Worm (Caenorhabditis elegans) whole organism, L4 larva: ENCODE results near the gene mpst-4.
A peak's percentile ranks its signal among the peaks of the same experiment; 100 is the strongest.

Source experiments
- D1046.2 ChIP-seq: fragments of 200-800 bp; sonication (Bioruptor generic); IDR thresholded peaks from 2 replicates; pipeline ENCODE4 v1.3.6; 2022; ENCODE audit warnings: missing genetic modification characterization, missing compliant biosample characterization
- F10B5.3 ChIP-seq: sonication (generic microtip); optimal IDR thresholded peaks from 2 replicates; lab custom pipeline; 2016; ENCODE audit warnings: mild to moderate bottlenecking, missing genetic modification characterization, missing compliant biosample characterization
- F37D6.2 ChIP-seq: sonication (generic microtip); optimal IDR thresholded peaks from 2 replicates; lab custom pipeline; 2016; ENCODE audit warnings: mild to moderate bottlenecking, missing genetic modification characterization, missing compliant biosample characterization
- F44E2.7 ChIP-seq: fragments of 200-800 bp; sonication (Bioruptor generic); IDR thresholded peaks from 2 replicates; pipeline ENCODE4 v2.1.2; 2022; ENCODE audit warnings: missing genetic modification characterization, missing compliant biosample characterization
- F49E8.2 ChIP-seq: sonication (generic microtip); optimal IDR thresholded peaks from 2 replicates; lab custom pipeline; 2016; ENCODE audit warnings: missing compliant biosample characterization, mild to moderate bottlenecking, missing genetic modification characterization, borderline replicate concordance
- T26A8.4 ChIP-seq: fragments of 200-800 bp; sonication (Bioruptor generic); IDR thresholded peaks from 2 replicates; pipeline ENCODE4 v1.3.6; 2022; ENCODE audit warnings: missing genetic modification characterization, missing compliant biosample characterization
- Y48G9A.11 ChIP-seq: fragments of 200-800 bp; sonication (Bioruptor generic); IDR thresholded peaks from 2 replicates; pipeline ENCODE4 v1.3.6; 2022; ENCODE audit warnings: missing genetic modification reagents, missing genetic modification characterization, missing compliant biosample characterization
- Y75B8A.6 ChIP-seq: fragments of 200-800 bp; sonication (Bioruptor generic); IDR thresholded peaks from 2 replicates; pipeline ENCODE4 v1.3.6; 2022; ENCODE audit warnings: missing genetic modification reagents, missing genetic modification characterization, missing compliant biosample characterization
- aha-1 ChIP-seq: fragments of 150-350 bp; peaks from one replicate; lab custom pipeline; 2014; ENCODE audit warnings: missing biosample characterization, missing genetic modification characterization
- aly-2 ChIP-seq: sonication (generic microtip); optimal IDR thresholded peaks from 2 replicates; lab custom pipeline; 2018; ENCODE audit warnings: missing biosample characterization, missing genetic modification characterization
- ama-1 ChIP-seq: fragments of 150-350 bp; optimal IDR thresholded peaks from 2 replicates; lab custom pipeline; 2014; ENCODE audit warnings: inconsistent platforms, mixed read lengths
- attf-4 ChIP-seq: sonication (generic microtip); optimal IDR thresholded peaks from 3 replicates; lab custom pipeline; 2017; ENCODE audit warnings: missing biosample characterization, missing genetic modification characterization
- ceh-28 ChIP-seq: fragments of 150-350 bp; optimal IDR thresholded peaks from 2 replicates; lab custom pipeline; 2014; ENCODE audit warnings: missing biosample characterization, missing genetic modification reagents, missing genetic modification characterization
- ceh-44 ChIP-seq: fragments of 200-800 bp; sonication (Bioruptor generic); IDR thresholded peaks from 2 replicates; pipeline ENCODE4 v1.3.6; 2022; ENCODE audit warnings: missing genetic modification reagents, missing genetic modification characterization, missing compliant biosample characterization
- cey-2 ChIP-seq: sonication (generic microtip); optimal IDR thresholded peaks from 3 replicates; lab custom pipeline; 2017; ENCODE audit warnings: missing genetic modification characterization, mild to moderate bottlenecking, missing compliant biosample characterization, antibody characterized with exemption, borderline replicate concordance; ENCODE audit not compliant: insufficient read depth
- ctbp-1 ChIP-seq: fragments of 200-800 bp; sonication (Bioruptor generic); IDR thresholded peaks from 2 replicates; pipeline ENCODE4 v1.3.6; 2022; ENCODE audit warnings: missing genetic modification reagents, missing genetic modification characterization, missing compliant biosample characterization
- daf-8 ChIP-seq: fragments of 200-800 bp; sonication (Bioruptor generic); IDR thresholded peaks from 2 replicates; pipeline ENCODE4 v1.3.6; 2022; ENCODE audit warnings: missing genetic modification characterization, missing compliant biosample characterization
- dpl-1 ChIP-seq: fragments of 150-350 bp; optimal IDR thresholded peaks from 2 replicates; lab custom pipeline; 2014; ENCODE audit warnings: missing biosample characterization, missing genetic modification reagents, missing genetic modification characterization
- egl-27 ChIP-seq: sonication (generic microtip); optimal IDR thresholded peaks from 3 replicates; lab custom pipeline; 2017; ENCODE audit warnings: missing biosample characterization, missing genetic modification reagents, missing genetic modification characterization
- egl-43 ChIP-seq: fragments of 200-800 bp; sonication (Bioruptor generic); IDR thresholded peaks from 2 replicates; pipeline ENCODE4 v1.3.6; 2022; ENCODE audit warnings: missing genetic modification reagents, missing genetic modification characterization, missing compliant biosample characterization
- gei-8 ChIP-seq: fragments of 200-800 bp; sonication (Bioruptor generic); optimal IDR thresholded peaks from 2 replicates; lab custom pipeline; 2018; ENCODE audit warnings: mild to moderate bottlenecking, missing genetic modification characterization, missing compliant biosample characterization
- hlh-11 ChIP-seq: fragments of 200-800 bp; sonication (Bioruptor generic); optimal IDR thresholded peaks from 2 replicates; lab custom pipeline; 2018; ENCODE audit warnings: mild to moderate bottlenecking, missing genetic modification characterization, missing compliant biosample characterization
- lim-7 ChIP-seq: fragments of 200-800 bp; sonication (Bioruptor generic); IDR thresholded peaks from 2 replicates; pipeline ENCODE4 v1.3.6; 2022; ENCODE audit warnings: missing genetic modification characterization, missing compliant biosample characterization
- lin-29 ChIP-seq: fragments of 200-800 bp; sonication (Bioruptor generic); IDR thresholded peaks from 2 replicates; pipeline ENCODE4 v1.3.6; 2022; ENCODE audit warnings: missing genetic modification reagents, missing genetic modification characterization, missing compliant biosample characterization
- lin-39 ChIP-seq: fragments of 150-350 bp; optimal IDR thresholded peaks from 2 replicates; lab custom pipeline; 2014; ENCODE audit warnings: missing biosample characterization, missing genetic modification reagents, missing genetic modification characterization
- lir-3 ChIP-seq: sonication (generic microtip); optimal IDR thresholded peaks from 2 replicates; lab custom pipeline; 2016; ENCODE audit warnings: mild to moderate bottlenecking, missing genetic modification characterization, missing compliant biosample characterization
- madf-9 ChIP-seq: fragments of 200-800 bp; sonication (Bioruptor generic); conservative IDR thresholded peaks from 2 replicates; pipeline ENCODE4 v1.3.6; 2022; ENCODE audit warnings: missing genetic modification reagents, missing genetic modification characterization, missing compliant biosample characterization
- mxl-2 ChIP-seq: fragments of 200-800 bp; sonication (Bioruptor generic); conservative IDR thresholded peaks from 2 replicates; pipeline ENCODE4 v1.3.6; 2022; ENCODE audit warnings: missing genetic modification reagents, missing genetic modification characterization, missing compliant biosample characterization
- mxl-3 ChIP-seq: fragments of 200-800 bp; sonication (Bioruptor generic); optimal IDR thresholded peaks from 2 replicates; lab custom pipeline; 2018; ENCODE audit warnings: mild to moderate bottlenecking, missing genetic modification characterization, missing compliant biosample characterization
- nhr-10 ChIP-seq: fragments of 150-350 bp; optimal IDR thresholded peaks from 2 replicates; lab custom pipeline; 2014; ENCODE audit warnings: missing biosample characterization, missing genetic modification characterization
- nhr-28 ChIP-seq: fragments of 150-350 bp; optimal IDR thresholded peaks from 2 replicates; lab custom pipeline; 2014; ENCODE audit warnings: missing biosample characterization, missing genetic modification characterization
- nhr-41 ChIP-seq: fragments of 200-800 bp; sonication (Bioruptor generic); IDR thresholded peaks from 2 replicates; pipeline ENCODE4 v1.3.6; 2022; ENCODE audit warnings: missing genetic modification reagents, missing genetic modification characterization, missing compliant biosample characterization
- nhr-48 ChIP-seq: sonication (generic microtip); optimal IDR thresholded peaks from 2 replicates; lab custom pipeline; 2016; ENCODE audit warnings: mild to moderate bottlenecking, missing genetic modification characterization, missing compliant biosample characterization
- nhr-77 ChIP-seq: fragments of 150-350 bp; optimal IDR thresholded peaks from 2 replicates; lab custom pipeline; 2014; ENCODE audit warnings: missing biosample characterization, missing genetic modification characterization
- php-3 ChIP-seq: fragments of 200-800 bp; sonication (Bioruptor generic); IDR thresholded peaks from 2 replicates; pipeline ENCODE4 v1.3.6; 2022; ENCODE audit warnings: missing genetic modification reagents, missing genetic modification characterization, missing compliant biosample characterization
- pqm-1 ChIP-seq: sonication (generic microtip); optimal IDR thresholded peaks from 2 replicates; lab custom pipeline; 2017; ENCODE audit warnings: missing biosample characterization, missing genetic modification characterization
- rbr-2 ChIP-seq: sonication (generic microtip); optimal IDR thresholded peaks from 2 replicates; lab custom pipeline; 2016; ENCODE audit warnings: missing genotype, missing genetic modification characterization, missing compliant biosample characterization
- saeg-2 ChIP-seq: fragments of 200-800 bp; sonication (Bioruptor generic); IDR thresholded peaks from 2 replicates; pipeline ENCODE4 v1.3.6; 2022; ENCODE audit warnings: missing genetic modification reagents, missing genetic modification characterization, missing compliant biosample characterization
- set-16 ChIP-seq: fragments of 200-800 bp; sonication (Bioruptor generic); IDR thresholded peaks from 2 replicates; pipeline ENCODE4 v1.3.6; 2022; ENCODE audit warnings: missing genetic modification reagents, missing genetic modification characterization, missing compliant biosample characterization
- skn-1 ChIP-seq: fragments of 150-350 bp; optimal IDR thresholded peaks from 2 replicates; lab custom pipeline; 2014; ENCODE audit warnings: missing biosample characterization, missing genetic modification characterization
- snpc-1.2 ChIP-seq: fragments of 200-800 bp; sonication (Bioruptor generic); IDR thresholded peaks from 2 replicates; pipeline ENCODE4 v1.3.6; 2022; ENCODE audit warnings: missing genetic modification reagents, missing genetic modification characterization, missing compliant biosample characterization
- spr-1 ChIP-seq: sonication (generic microtip); optimal IDR thresholded peaks from 2 replicates; lab custom pipeline; 2016; ENCODE audit warnings: mild to moderate bottlenecking, missing genetic modification characterization, missing compliant biosample characterization
- spr-3 ChIP-seq: fragments of 200-800 bp; sonication (Bioruptor generic); optimal IDR thresholded peaks from 2 replicates; lab custom pipeline; 2018; ENCODE audit warnings: mild to moderate bottlenecking, missing genetic modification characterization, missing compliant biosample characterization
- unc-130 ChIP-seq: sonication (generic microtip); optimal IDR thresholded peaks from 2 replicates; lab custom pipeline; 2016; ENCODE audit warnings: missing genetic modification reagents, missing genetic modification characterization, missing compliant biosample characterization
- vab-7 ChIP-seq: fragments of 200-800 bp; sonication (Bioruptor generic); IDR thresholded peaks from 2 replicates; pipeline ENCODE4 v1.3.6; 2022; ENCODE audit warnings: missing genetic modification reagents, missing genetic modification characterization, missing compliant biosample characterization
- zag-1 ChIP-seq: fragments of 150-350 bp; optimal IDR thresholded peaks from 2 replicates; lab custom pipeline; 2014; ENCODE audit warnings: missing biosample characterization, missing genetic modification characterization
- zip-2 ChIP-seq: fragments of 150-350 bp; optimal IDR thresholded peaks from 2 replicates; lab custom pipeline; 2014; ENCODE audit warnings: missing biosample characterization, missing genetic modification characterization
- ztf-7 ChIP-seq: fragments of 150-350 bp; optimal IDR thresholded peaks from 2 replicates; lab custom pipeline; 2014; ENCODE audit warnings: missing biosample characterization, missing genetic modification characterization

The mpst-4 gene

DNA sequence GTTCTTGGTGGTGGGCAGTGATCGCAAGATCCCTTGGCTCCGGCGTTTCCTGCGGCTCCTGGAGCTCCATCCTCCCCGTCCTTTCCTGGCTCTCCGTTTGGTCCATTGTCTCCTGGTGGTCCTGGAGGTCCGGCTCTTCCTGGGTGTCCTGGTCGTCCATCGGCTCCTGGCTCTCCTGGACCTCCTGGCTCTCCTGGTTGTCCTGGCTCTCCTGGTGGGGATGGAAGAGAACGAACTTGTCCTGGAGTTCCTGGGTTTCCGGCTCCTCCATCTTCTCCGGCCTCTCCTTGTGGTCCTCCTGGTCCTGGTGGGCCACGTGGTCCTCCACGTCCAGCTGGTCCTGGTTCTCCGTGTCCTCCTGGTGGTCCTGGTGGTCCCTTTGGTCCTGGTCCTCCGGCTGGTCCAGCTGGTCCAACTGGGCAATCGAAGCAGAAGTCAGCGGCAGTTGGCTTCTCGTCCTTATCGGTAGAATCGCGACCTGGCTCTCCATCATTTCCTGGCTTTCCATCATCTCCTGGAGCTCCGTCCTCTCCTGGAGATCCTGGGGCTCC is 6.6 kb upstream of the mpst-4 start:
- TF ChIP-seq madf-9 (GFP tag; lab: Robert Waterston, UW) (peak; percentile 2; the same call in 1 of the 2 replicates), nhr-41 (GFP tag; lab: Robert Waterston, UW) (no peak), set-16 (GFP tag; lab: Robert Waterston, UW) (peak; percentile 98), zip-2 (tag; lab: Kevin White, UChicago) (no peak), D1046.2 (GFP tag; lab: Robert Waterston, UW) (no peak), hlh-11 (tag; lab: Kevin White, UChicago) (no peak), rbr-2 (tag; lab: Kevin White, UChicago) (no peak), ctbp-1 (0 out of 2 replicates have a peak, but pooled peaks have one; percentile 29), ceh-28 (no peak), F10B5.3 (tag; lab: Kevin White, UChicago) (no peak), mxl-2 (GFP tag; lab: Robert Waterston, UW) (no peak), lir-3 (tag; lab: Kevin White, UChicago) (no peak), egl-27 (tag; lab: Kevin White, UChicago) (no peak), saeg-2 (GFP tag; lab: Robert Waterston, UW) (no peak), T26A8.4 (no peak), zag-1 (tag; lab: Kevin White, UChicago) (no peak), egl-43 (GFP tag; lab: Robert Waterston, UW) (0 out of 2 replicates have a peak, but pooled peaks have one; percentile 33), ceh-44 (GFP tag; lab: Robert Waterston, UW) (no peak), lin-39 (tag; lab: Kevin White, UChicago) (no peak), aha-1 (tag; lab: Kevin White, UChicago) (peak; percentile 7)
- TF ChIP-seq, all 104 proteins: peak for 5

DNA sequence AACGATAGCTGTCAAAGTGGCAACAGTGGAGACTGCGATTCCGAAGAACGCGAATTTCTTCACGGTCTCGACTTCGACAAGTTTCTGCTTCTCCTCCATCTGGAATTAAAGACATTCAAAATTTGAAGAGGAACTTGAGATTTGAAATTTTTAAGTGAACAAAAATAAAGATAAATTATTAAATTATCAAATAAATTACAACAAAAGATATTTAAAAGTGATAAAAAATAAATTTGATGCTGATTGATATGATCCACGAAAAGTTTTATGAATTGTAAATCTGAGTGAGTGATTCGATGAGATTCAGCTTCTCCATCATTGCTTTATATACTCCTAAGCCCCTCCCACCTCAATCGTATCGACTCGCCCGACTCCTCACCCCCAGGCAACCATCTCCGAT is 4.2 kb upstream of the mpst-4 start, which contains the start of gene col-17:
TSS of gene col-17 (minus strand) at position 101 of the 400 bp plus-strand sequence.
- TF ChIP-seq gei-8 (no peak), attf-4 (no peak), dpl-1 (no peak), Y75B8A.6 (GFP tag; lab: Robert Waterston, UW) (no peak), pqm-1 (no peak), ceh-28 (no peak), set-16 (GFP tag; lab: Robert Waterston, UW) (no peak), php-3 (GFP tag; lab: Robert Waterston, UW) (no peak), hlh-11 (tag; lab: Kevin White, UChicago) (no peak), zag-1 (tag; lab: Kevin White, UChicago) (no peak), F37D6.2 (tag; lab: Kevin White, UChicago) (no peak), spr-3 (no peak), skn-1 (no peak), spr-1 (tag; lab: Kevin White, UChicago) (no peak), F44E2.7 (no peak), daf-8 (no peak), ztf-7 (tag; lab: Kevin White, UChicago) (no peak), mxl-3 (GFP tag; lab: Kevin White, UChicago) (no peak), nhr-10 (no peak)

DNA sequence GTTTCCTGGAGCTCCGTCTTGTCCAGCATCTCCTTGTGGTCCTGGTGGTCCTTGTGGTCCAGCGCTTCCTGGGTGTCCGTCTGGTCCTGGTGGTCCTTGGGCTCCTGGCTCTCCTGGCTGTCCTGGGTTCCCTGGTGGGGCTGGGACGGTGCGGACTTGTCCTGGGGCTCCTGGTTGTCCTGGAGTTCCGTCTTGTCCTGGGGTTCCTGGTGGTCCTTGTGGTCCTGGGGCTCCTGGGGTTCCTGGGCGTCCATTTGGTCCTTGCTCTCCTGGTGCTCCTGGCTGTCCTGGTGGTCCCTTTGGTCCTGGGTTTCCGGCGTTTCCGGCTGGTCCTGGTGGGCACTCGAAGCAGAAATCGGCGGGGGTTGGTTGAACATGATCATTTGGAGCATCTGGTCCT is 3.6 kb upstream of the mpst-4 start:
- TF ChIP-seq snpc-1.2 (GFP tag; lab: Robert Waterston, UW) (0 out of 2 replicates have a peak, but pooled peaks have one; percentile 23), set-16 (GFP tag; lab: Robert Waterston, UW) (peak; percentile 97)

DNA sequence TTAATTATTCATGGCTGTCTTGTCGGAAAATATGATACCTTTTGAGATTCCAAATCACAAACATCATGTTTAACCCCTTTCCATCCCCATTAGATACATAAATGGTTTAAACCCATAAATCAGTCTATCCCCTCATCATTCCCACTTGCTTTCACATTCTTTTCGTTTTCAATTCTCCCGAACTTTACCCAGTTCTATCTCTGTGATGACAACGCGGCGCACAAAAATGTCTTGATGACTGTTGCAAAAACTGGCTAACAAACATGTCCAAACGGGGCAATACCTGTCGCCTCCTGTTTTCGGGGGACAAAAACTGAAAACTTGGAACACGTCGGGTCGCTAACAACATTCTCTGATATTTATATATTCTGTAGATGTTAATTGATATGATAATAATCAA is 2.8 kb upstream of the mpst-4 start:
- TF ChIP-seq nhr-77 (tag; lab: Kevin White, UChicago) (no peak), unc-130 (GFP tag; lab: Kevin White, UChicago) (no peak), lim-7 (GFP tag; lab: Robert Waterston, UW) (no peak), T26A8.4 (peak; percentile 52; the same call in 1 of the 2 replicates), cey-2 (tag; lab: Kevin White, UChicago) (no peak), mxl-3 (GFP tag; lab: Kevin White, UChicago) (peak; percentile 65), madf-9 (GFP tag; lab: Robert Waterston, UW) (no peak), nhr-48 (tag; lab: Kevin White, UChicago) (peak; percentile 45), lin-29 (GFP tag; lab: Robert Waterston, UW) (no peak), aly-2 (no peak), F49E8.2 (tag; lab: Kevin White, UChicago) (no peak), vab-7 (GFP tag; lab: Robert Waterston, UW) (no peak), Y48G9A.11 (GFP tag; lab: Robert Waterston, UW) (no peak), ama-1 (lab: Kevin White, UChicago) (peak; percentile 82), nhr-28 (tag; lab: Kevin White, UChicago) (peak; percentile 42), Y75B8A.6 (GFP tag; lab: Robert Waterston, UW) (no peak)
